Worm (Caenorhabditis elegans): ENCODE measurements around the gene F56C9.3.

F56C9.3 gene

ce11 chrIII:7329155-7329732 lies 18.2 kb downstream of the F56C9.3 start, which contains the start of gene lab-2:
Gene lab-2, minus strand, starts transcription at chrIII:7329607.
- TF ChIP-seq skn-1 (tag; optimal IDR thresholded peaks at IDR 0.05), result no peak
- peak; percentile 11 for TF ChIP-seq elt-2 (tag; optimal IDR thresholded peaks at IDR 0.05)
- TF ChIP-seq zip-4 (GFP tag; optimal IDR thresholded peaks at IDR 0.05), result no peak
- TF ChIP-seq efl-1 (optimal IDR thresholded peaks at IDR 0.05), result no peak
- TF ChIP-seq efl-1 (GFP tag; optimal IDR thresholded peaks at IDR 0.05 in 1 of 2), result peak in 1 of 2 experiments; percentile 78
- TF ChIP-seq lin-15B (tag; optimal IDR thresholded peaks at IDR 0.05), result no peak
- TF ChIP-seq aly-2 (tag; optimal IDR thresholded peaks at IDR 0.05), result peak; percentile 22
- peak; percentile 7 for TF ChIP-seq C16A3.4 (tag; optimal IDR thresholded peaks at IDR 0.05)
- no peak for TF ChIP-seq egl-13 (tag; optimal IDR thresholded peaks at IDR 0.05)
- TF ChIP-seq isw-1 (GFP tag; IDR thresholded peaks at IDR 0.05), result no peak
- peak; percentile 79 for TF ChIP-seq ama-1 (optimal IDR thresholded peaks at IDR 0.05)
- TF ChIP-seq F16B12.6 (tag; optimal IDR thresholded peaks at IDR 0.05), result no peak
- peak; percentile 49 for TF ChIP-seq ztf-4 (tag; optimal IDR thresholded peaks at IDR 0.05)
- peak; percentile 22 for TF ChIP-seq nhr-90 (tag; optimal IDR thresholded peaks at IDR 0.05; ENCODE audit: poor library complexity)

DNA sequence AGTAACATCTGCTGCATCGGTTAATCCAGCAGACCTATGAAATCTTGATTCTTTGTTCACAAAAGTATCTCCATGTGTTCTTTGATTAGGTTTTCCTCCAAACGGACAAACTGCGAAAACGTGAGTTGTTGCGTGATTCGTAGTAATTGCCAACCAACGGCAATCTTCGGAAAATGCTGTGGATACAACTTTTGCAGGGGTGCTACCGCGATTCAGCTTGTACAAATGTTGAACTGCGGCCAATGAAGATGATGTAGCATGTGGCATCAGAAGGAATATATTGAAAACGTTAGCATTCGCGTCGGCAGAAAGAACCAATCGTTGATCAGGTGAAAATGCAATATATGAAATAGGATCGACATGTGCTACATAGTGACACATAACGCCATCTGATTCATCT lies 20.6 kb downstream of the F56C9.3 start:
- TF ChIP-seq nhr-85 (tag) (peak; percentile 56), nhr-71 (tag; optimal IDR thresholded peaks at IDR 0.05) (no peak), ztf-11 (tag; optimal IDR thresholded peaks at IDR 0.05) (no peak)

DNA sequence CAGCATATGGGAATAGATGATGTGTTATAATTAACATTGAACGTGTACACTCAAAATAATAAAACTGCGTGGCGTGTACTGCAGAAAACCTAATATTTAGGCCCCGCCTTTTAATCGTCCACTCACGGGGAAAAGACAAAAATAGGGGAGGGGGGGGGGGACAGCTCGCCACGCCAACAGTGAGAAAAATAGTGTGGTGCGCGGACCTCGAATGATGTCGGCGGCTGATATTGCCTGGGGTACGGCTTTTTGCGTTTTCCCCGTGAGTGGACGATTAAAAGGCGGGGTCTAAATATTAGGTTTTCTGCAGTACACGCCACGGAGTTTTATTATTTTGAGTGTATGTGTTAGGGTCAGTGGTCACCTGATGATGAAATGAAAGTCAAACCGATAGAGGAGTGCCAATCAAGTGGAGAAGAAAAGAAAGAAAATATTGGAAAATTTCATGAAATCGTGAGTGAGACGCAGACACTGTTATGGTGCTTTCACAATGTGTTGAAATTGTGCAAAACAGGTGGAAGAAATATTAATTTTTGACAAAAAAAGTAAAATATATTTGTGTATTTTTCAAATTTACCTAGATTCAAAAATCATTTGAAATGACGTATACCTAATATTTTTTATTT lies 22.9 kb downstream of the F56C9.3 start:
- TF ChIP-seq snu-23 (GFP tag; optimal IDR thresholded peaks at IDR 0.05), result peak; percentile 14
- peak; percentile 32 for TF ChIP-seq lin-14 (GFP tag; optimal IDR thresholded peaks at IDR 0.05)
- peak; percentile 50 for TF ChIP-seq blmp-1 (tag; optimal IDR thresholded peaks at IDR 0.05)
- TF ChIP-seq nhr-71 (tag; optimal IDR thresholded peaks at IDR 0.05), result peak; percentile 17
- peak; percentile 69 for TF ChIP-seq snpc-4 (tag; optimal IDR thresholded peaks at IDR 0.05)
- TF ChIP-seq mep-1 (tag; optimal IDR thresholded peaks at IDR 0.05), result peak; percentile 8
- TF ChIP-seq rnt-1 (tag; optimal IDR thresholded peaks at IDR 0.05), result peak; percentile 29
- TF ChIP-seq skn-1 (tag; optimal IDR thresholded peaks at IDR 0.05), result peak; percentile 40
- peak; percentile 1 for TF ChIP-seq nhr-85 (tag)

DNA sequence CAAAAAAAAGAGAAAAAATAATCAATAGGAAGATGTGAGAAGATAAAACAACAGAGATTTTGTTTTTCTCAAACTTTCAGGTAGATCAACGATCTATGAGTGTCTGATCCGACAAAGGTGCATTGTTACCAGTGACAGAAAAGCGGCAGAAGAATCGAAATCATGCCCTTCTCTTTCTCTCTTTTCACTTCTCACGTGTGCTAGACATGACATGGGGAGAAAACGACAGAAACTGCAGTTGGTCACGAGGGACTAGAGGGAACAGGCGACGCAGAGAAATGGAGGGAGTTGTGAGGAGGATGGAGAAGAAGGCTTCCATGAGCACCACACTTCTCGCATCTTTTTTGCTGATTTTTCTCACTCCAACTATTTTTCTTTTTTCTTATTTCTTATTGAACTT lies 24.1 kb downstream of the F56C9.3 start, which contains the start of gene F56C9.10:
F56C9.10 (minus strand) TSS at position 97 of the 400 bp plus-strand sequence.
- TF ChIP-seq nhr-85 (tag) (peak; percentile 92), nhr-28 (tag; optimal IDR thresholded peaks at IDR 0.05) (no peak), C34B4.2 (tag; optimal IDR thresholded peaks at IDR 0.05) (no peak), nhr-77 (tag; optimal IDR thresholded peaks at IDR 0.05) (peak; percentile 40), pqm-1 (tag; optimal IDR thresholded peaks at IDR 0.05) (no peak), ceh-82 (tag; optimal IDR thresholded peaks at IDR 0.05) (peak; percentile 66 to 88 (median 70)), hlh-4 (tag; optimal IDR thresholded peaks at IDR 0.05) (no peak), fkh-4 (tag; optimal IDR thresholded peaks at IDR 0.05; ENCODE audit: borderline replicate concordance) (no peak), ets-5 (GFP tag; IDR thresholded peaks at IDR 0.05) (no peak), nhr-11 (tag; optimal IDR thresholded peaks at IDR 0.05) (peak; percentile 80), unc-86 (tag; optimal IDR thresholded peaks at IDR 0.05) (peak; percentile 65), nhr-47 (tag; optimal IDR thresholded peaks at IDR 0.05) (peak; percentile 86), fos-1 (tag; optimal IDR thresholded peaks at IDR 0.05) (peak; percentile 80), lsy-2 (tag; optimal IDR thresholded peaks at IDR 0.05) (peak; percentile 92 to 96), lir-3 (tag; optimal IDR thresholded peaks at IDR 0.05; ENCODE audit: poor library complexity) (peak; percentile 59), efl-1 (optimal IDR thresholded peaks at IDR 0.05) (peak; percentile 81 to 82), efl-1 (GFP tag; optimal IDR thresholded peaks at IDR 0.05 in 1 of 2) (peak; percentile 67 to 95), pax-3 (tag; optimal IDR thresholded peaks at IDR 0.05) (no peak), irx-1 (tag; optimal IDR thresholded peaks at IDR 0.05) (peak; percentile 60), snu-23 (GFP tag; optimal IDR thresholded peaks at IDR 0.05) (peak; percentile 96), ztf-11 (tag; optimal IDR thresholded peaks at IDR 0.05) (no peak), rnt-1 (tag; optimal IDR thresholded peaks at IDR 0.05) (peak; percentile 93), zag-1 (tag; optimal IDR thresholded peaks at IDR 0.05) (no peak), hpl-2 (GFP tag; optimal IDR thresholded peaks at IDR 0.05) (no peak), nhr-84 (tag; optimal IDR thresholded peaks at IDR 0.05) (no peak), nhr-20 (tag; optimal IDR thresholded peaks at IDR 0.05) (peak; percentile 94), C16A3.4 (tag; optimal IDR thresholded peaks at IDR 0.05) (peak; percentile 91), F16B12.6 (tag; optimal IDR thresholded peaks at IDR 0.05) (peak; percentile 33), vab-15 (tag; optimal IDR thresholded peaks at IDR 0.05) (no peak), lin-15B (tag; optimal IDR thresholded peaks at IDR 0.05) (peak; percentile 40), lin-35 (GFP tag; optimal IDR thresholded peaks at IDR 0.05) (peak; percentile 81 to 88), mab-9 (GFP tag; IDR thresholded peaks at IDR 0.05) (no peak)

All from whole organism, L1 larva.